Worm (Caenorhabditis elegans): ENCODE data around the gene pgp-10.

- TF ChIP-seq flt-1 (GFP tag; IDR thresholded peaks at IDR 0.05) (no peak), ama-1 (optimal IDR thresholded peaks at IDR 0.05) (no peak), hnd-1 (tag; optimal IDR thresholded peaks at IDR 0.05) (no peak), hmbx-1 (tag; optimal IDR thresholded peaks at IDR 0.05) (no peak), ceh-13 (GFP tag; optimal IDR thresholded peaks at IDR 0.05) (no peak), scrt-1 (GFP tag; IDR thresholded peaks at IDR 0.05) (no peak), pes-1 (GFP tag; IDR thresholded peaks at IDR 0.05) (no peak), F13C5.2 (tag; optimal IDR thresholded peaks at IDR 0.05) (no peak), tbx-37 (GFP tag; conservative IDR thresholded peaks at IDR 0.05) (no peak), tbx-11 (GFP tag; IDR thresholded peaks at IDR 0.05) (no peak), B0310.2 (tag; optimal IDR thresholded peaks at IDR 0.05) (no peak), ets-7 (tag; optimal IDR thresholded peaks at IDR 0.05) (no peak), sea-1 (GFP tag; conservative IDR thresholded peaks at IDR 0.05) (no peak)
Observed at ce11 chrX:7155879-7156278, 3.0 kb upstream of the pgp-10 start, which contains the start of gene C54D1.7.

Data from whole organism, early embryonic.